Worm (Caenorhabditis elegans) whole organism, L1 larva: ENCODE measurements around the gene psf-1.

Experiments used
- aly-2 ChIP-seq: fragments of 150-350 bp; optimal IDR thresholded peaks from 2 replicates; lab custom pipeline; 2014; ENCODE audit warnings: missing biosample characterization, missing genetic modification characterization
- hpl-2 ChIP-seq: fragments of 150-350 bp; optimal IDR thresholded peaks from 2 replicates; lab custom pipeline; 2014; ENCODE audit warnings: missing biosample characterization, missing genetic modification reagents, missing genetic modification characterization
- nhr-11 ChIP-seq: fragments of 150-350 bp; optimal IDR thresholded peaks from 2 replicates; lab custom pipeline; 2014; ENCODE audit warnings: missing biosample characterization, missing genetic modification characterization
- nhr-71 ChIP-seq: sonication (generic microtip); optimal IDR thresholded peaks from 2 replicates; lab custom pipeline; 2016; ENCODE audit warnings: mild to moderate bottlenecking, missing genetic modification characterization, moderate library complexity, missing compliant biosample characterization
- pqm-1 ChIP-seq: sonication (generic microtip); optimal IDR thresholded peaks from 3 replicates; lab custom pipeline; 2017; ENCODE audit warnings: missing biosample characterization, missing genetic modification characterization
- skn-1 ChIP-seq: fragments of 150-350 bp; optimal IDR thresholded peaks from 2 replicates; lab custom pipeline; 2014; ENCODE audit warnings: missing biosample characterization, missing genetic modification characterization
- unc-130 ChIP-seq: fragments of 150-350 bp; optimal IDR thresholded peaks from 2 replicates; lab custom pipeline; 2017; ENCODE audit warnings: missing biosample characterization, missing genetic modification characterization, inconsistent platforms
- unc-62 ChIP-seq: fragments of 150-350 bp; optimal IDR thresholded peaks from 2 replicates; lab custom pipeline; 2014; ENCODE audit warnings: missing biosample characterization, missing genetic modification reagents, missing genetic modification characterization
- zip-4 ChIP-seq: fragments of 200-800 bp; sonication (Bioruptor generic); optimal IDR thresholded peaks from 2 replicates; lab custom pipeline; 2018; ENCODE audit warnings: mild to moderate bottlenecking, missing genetic modification characterization, moderate library complexity, missing compliant biosample characterization

DNA sequence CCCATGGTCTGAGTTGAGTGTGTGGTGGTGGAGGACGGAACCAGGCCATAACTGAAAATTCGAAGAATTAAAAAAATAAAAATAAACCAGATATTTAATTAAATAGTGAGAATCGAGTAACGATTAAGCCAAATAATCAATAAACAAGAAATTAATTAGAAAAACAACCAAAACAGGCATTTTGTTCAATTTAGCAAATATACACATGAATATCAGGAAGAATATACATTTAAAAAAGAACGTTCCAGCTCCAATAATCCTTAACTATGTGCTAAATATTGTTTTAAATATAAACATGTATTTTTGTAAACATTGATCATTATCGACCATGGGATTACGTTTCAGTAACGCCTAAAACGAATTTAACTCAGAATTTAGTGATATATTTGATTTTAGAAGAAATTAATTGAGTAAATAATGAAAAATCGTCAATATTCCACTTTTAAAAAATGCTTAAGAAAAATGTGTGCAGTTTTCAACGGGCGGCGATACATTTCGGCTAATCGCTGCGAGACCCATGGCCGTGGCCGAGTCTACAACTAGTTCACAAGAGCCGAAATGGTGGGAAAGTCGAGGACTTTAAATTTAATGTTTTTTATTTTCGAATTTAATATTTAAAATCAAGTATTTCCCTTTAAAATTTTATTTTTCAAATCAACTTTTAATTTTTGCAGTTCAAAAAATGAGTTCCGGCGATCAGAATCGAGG, at the start of gene psf-1, which contains the start of gene R53.4:
- TF ChIP-seq hpl-2 (GFP tag; lab: Kevin White, UChicago) (no peak), nhr-71 (tag; lab: Kevin White, UChicago) (peak; percentile 81), unc-62 (GFP tag; lab: Kevin White, UChicago) (no peak), unc-130 (tag; lab: Kevin White, UChicago) (peak; percentile 32), aly-2 (tag; lab: Kevin White, UChicago) (no peak), zip-4 (GFP tag; lab: Kevin White, UChicago) (no peak), skn-1 (peak; percentile 83), pqm-1 (no peak), nhr-11 (no peak)
